Worm (Caenorhabditis elegans) whole organism, L4/young adult: Measurements from ENCODE around the gene pms-2.

ENCODE experiments used
- W03F9.2 ChIP-seq: fragments of 150-350 bp; optimal IDR thresholded peaks from 2 replicates; lab custom pipeline; 2014; ENCODE audit warnings: missing biosample characterization, missing genetic modification characterization
- dao-5 ChIP-seq: sonication (generic microtip); optimal IDR thresholded peaks from 2 replicates; lab custom pipeline; 2016; ENCODE audit warnings: missing genotype, missing genetic modification characterization, moderate library complexity, missing compliant biosample characterization
- him-1 ChIP-seq: sonication (generic microtip); optimal IDR thresholded peaks from 2 replicates; lab custom pipeline; 2016; ENCODE audit warnings: missing genotype, missing genetic modification reagents, missing genetic modification characterization, missing compliant biosample characterization

- TF ChIP-seq dao-5 (tag; lab: Kevin White, UChicago) (no peak), him-1 (tag; lab: Kevin White, UChicago) (no peak), W03F9.2 (tag; lab: Kevin White, UChicago) (no peak)
Measured at ce11 chrV:11531100-11531499, 39.3 kb downstream of the pms-2 start.
